Worm (Caenorhabditis elegans) whole organism, L1 larva: Measurements from ENCODE around the gene vmo-1.

ENCODE experiments used
- C04F5.9 ChIP-seq: sonication (generic microtip); optimal IDR thresholded peaks from 2 replicates; lab custom pipeline; 2016; ENCODE audit warnings: missing genetic modification characterization, missing compliant biosample characterization
- C16A3.4 ChIP-seq: fragments of 150-350 bp; optimal IDR thresholded peaks from 2 replicates; lab custom pipeline; 2014; ENCODE audit warnings: missing biosample characterization, missing genetic modification characterization
- C34B4.2 ChIP-seq: sonication (generic microtip); optimal IDR thresholded peaks from 2 replicates; lab custom pipeline; 2017; ENCODE audit warnings: mild to moderate bottlenecking, missing genetic modification characterization, missing compliant biosample characterization
- F16B12.6 ChIP-seq: fragments of 150-350 bp; optimal IDR thresholded peaks from 2 replicates; lab custom pipeline; 2014; ENCODE audit warnings: missing biosample characterization, missing genetic modification characterization
- Y116A8C.19 ChIP-seq: sonication (generic microtip); optimal IDR thresholded peaks from 2 replicates; lab custom pipeline; 2016; ENCODE audit warnings: missing compliant biosample characterization, missing genetic modification characterization, borderline replicate concordance
- aha-1 ChIP-seq: fragments of 150-350 bp; optimal IDR thresholded peaks from 2 replicates; lab custom pipeline; 2014; ENCODE audit warnings: missing biosample characterization, missing genetic modification characterization
- aly-2 ChIP-seq: fragments of 150-350 bp; optimal IDR thresholded peaks from 2 replicates; lab custom pipeline; 2014; ENCODE audit warnings: missing biosample characterization, missing genetic modification characterization
- ama-1 ChIP-seq: fragments of 150-350 bp; optimal IDR thresholded peaks from 2 replicates; lab custom pipeline; 2014
- blmp-1 ChIP-seq: fragments of 150-350 bp; optimal IDR thresholded peaks from 2 replicates; lab custom pipeline; 2014; ENCODE audit warnings: missing biosample characterization, missing genetic modification characterization
- ceh-63 ChIP-seq: fragments of 200-800 bp; sonication (Bioruptor generic); optimal IDR thresholded peaks from 2 replicates; lab custom pipeline; 2018; ENCODE audit warnings: mild to moderate bottlenecking, missing genetic modification characterization, missing compliant biosample characterization
- ceh-8 ChIP-seq: fragments of 200-800 bp; sonication (Bioruptor generic); optimal IDR thresholded peaks from 2 replicates; lab custom pipeline; 2018; ENCODE audit warnings: mild to moderate bottlenecking, missing genetic modification characterization, moderate library complexity, missing compliant biosample characterization
- ceh-88 ChIP-seq: fragments of 200-800 bp; sonication (Bioruptor generic); IDR thresholded peaks from 2 replicates; pipeline ENCODE4 v1.3.6; 2022; ENCODE audit warnings: missing genetic modification characterization, missing compliant biosample characterization
- dpl-1 ChIP-seq, 3 experiments: fragments of 150-350 bp in 2 of 3; sonication (generic microtip) in 1 of 3; optimal IDR thresholded peaks; 2 replicates each; lab custom pipeline; 2014 to 2017; ENCODE audit warnings: missing biosample characterization in 3 of 3, missing genetic modification characterization in 3 of 3, missing genetic modification reagents in 3 of 3
- efl-1 ChIP-seq, 4 experiments: fragments of 150-350 bp; optimal IDR thresholded peaks in 3 of 4; peaks in 1 of 4; 1 replicate in 1 of 4; 2 replicates in 3 of 4; lab custom pipeline; 2014; ENCODE audit warnings: missing biosample characterization in 2 of 4, missing genetic modification characterization in 2 of 4, missing genetic modification reagents in 2 of 4
- egl-27 ChIP-seq, 2 experiments: fragments of 150-350 bp in 1 of 2; sonication (generic microtip); optimal IDR thresholded peaks; 3 replicates each; lab custom pipeline; 2017 to 2018; ENCODE audit warnings: missing biosample characterization in 2 of 2, missing genetic modification characterization in 2 of 2, missing genetic modification reagents in 2 of 2
- elt-2 ChIP-seq: sonication (generic microtip); optimal IDR thresholded peaks from 2 replicates; lab custom pipeline; 2016; ENCODE audit warnings: missing genetic modification characterization, mild to moderate bottlenecking, inconsistent platforms, missing compliant biosample characterization, missing genetic modification reagents
- ets-5 ChIP-seq: fragments of 200-800 bp; sonication (Bioruptor generic); IDR thresholded peaks from 2 replicates; pipeline ENCODE4 v1.3.6; 2022; ENCODE audit warnings: missing genetic modification characterization, missing compliant biosample characterization
- fkh-10 ChIP-seq: sonication (generic microtip); optimal IDR thresholded peaks from 2 replicates; lab custom pipeline; 2017; ENCODE audit warnings: missing biosample characterization, missing genetic modification reagents, missing genetic modification characterization
- fos-1 ChIP-seq: fragments of 150-350 bp; optimal IDR thresholded peaks from 2 replicates; lab custom pipeline; 2014; ENCODE audit warnings: missing biosample characterization, missing genetic modification characterization
- hlh-17 ChIP-seq: fragments of 200-800 bp; sonication (Bioruptor generic); optimal IDR thresholded peaks from 2 replicates; lab custom pipeline; 2018; ENCODE audit warnings: missing genetic modification characterization, mild to moderate bottlenecking, missing compliant biosample characterization, moderate library complexity, borderline replicate concordance
- hpl-2 ChIP-seq: fragments of 150-350 bp; optimal IDR thresholded peaks from 2 replicates; lab custom pipeline; 2014; ENCODE audit warnings: missing biosample characterization, missing genetic modification reagents, missing genetic modification characterization
- lin-13 ChIP-seq: fragments of 150-350 bp; optimal IDR thresholded peaks from 2 replicates; lab custom pipeline; 2014; ENCODE audit warnings: missing biosample characterization, missing genetic modification reagents, missing genetic modification characterization
- lin-14 ChIP-seq: fragments of 200-800 bp; sonication (Bioruptor generic); optimal IDR thresholded peaks from 2 replicates; lab custom pipeline; 2018; ENCODE audit warnings: mild to moderate bottlenecking, missing genetic modification characterization, moderate library complexity, missing compliant biosample characterization
- lin-15B ChIP-seq: fragments of 150-350 bp; sonication (generic microtip); optimal IDR thresholded peaks from 3 replicates; lab custom pipeline; 2014; ENCODE audit warnings: missing biosample characterization, missing genetic modification characterization
- lin-35 ChIP-seq, 2 experiments: fragments of 150-350 bp; optimal IDR thresholded peaks; 2 replicates each; lab custom pipeline; 2014; ENCODE audit warnings: missing biosample characterization in 2 of 2, missing genetic modification characterization in 2 of 2, missing genetic modification reagents in 2 of 2
- lir-3 ChIP-seq: sonication (generic microtip); optimal IDR thresholded peaks from 2 replicates; lab custom pipeline; 2016; ENCODE audit warnings: mild to moderate bottlenecking, missing genetic modification characterization, moderate library complexity, missing compliant biosample characterization; ENCODE audit not compliant: poor library complexity
- mab-9 ChIP-seq: fragments of 200-800 bp; sonication (Bioruptor generic); IDR thresholded peaks from 2 replicates; pipeline ENCODE4 v1.3.6; 2022; ENCODE audit warnings: missing genetic modification reagents, missing genetic modification characterization, missing compliant biosample characterization
- mef-2 ChIP-seq: fragments of 150-350 bp; optimal IDR thresholded peaks from 2 replicates; lab custom pipeline; 2014; ENCODE audit warnings: missing biosample characterization, missing genetic modification characterization
- mep-1 ChIP-seq: fragments of 150-350 bp; optimal IDR thresholded peaks from 2 replicates; lab custom pipeline; 2014; ENCODE audit warnings: missing biosample characterization, missing genetic modification characterization
- nhr-11 ChIP-seq: fragments of 150-350 bp; optimal IDR thresholded peaks from 2 replicates; lab custom pipeline; 2014; ENCODE audit warnings: missing biosample characterization, missing genetic modification characterization
- nhr-12 ChIP-seq: sonication (generic microtip); optimal IDR thresholded peaks from 2 replicates; lab custom pipeline; 2017; ENCODE audit warnings: missing biosample characterization, missing genetic modification characterization
- nhr-19 ChIP-seq: fragments of 200-800 bp; sonication (Bioruptor generic); conservative IDR thresholded peaks from 2 replicates; pipeline ENCODE4 v1.3.6; 2022; ENCODE audit warnings: missing genetic modification characterization, missing compliant biosample characterization
- nhr-20 ChIP-seq: sonication (generic microtip); optimal IDR thresholded peaks from 2 replicates; lab custom pipeline; 2016; ENCODE audit warnings: mild to moderate bottlenecking, missing genetic modification characterization, missing compliant biosample characterization
- nhr-237 ChIP-seq: fragments of 150-350 bp; optimal IDR thresholded peaks from 2 replicates; lab custom pipeline; 2014; ENCODE audit warnings: missing biosample characterization, missing genetic modification characterization
- nhr-47 ChIP-seq: sonication (generic microtip); optimal IDR thresholded peaks from 2 replicates; lab custom pipeline; 2016; ENCODE audit warnings: mild to moderate bottlenecking, missing genetic modification characterization, moderate library complexity, missing compliant biosample characterization
- nhr-71 ChIP-seq: sonication (generic microtip); optimal IDR thresholded peaks from 2 replicates; lab custom pipeline; 2016; ENCODE audit warnings: mild to moderate bottlenecking, missing genetic modification characterization, moderate library complexity, missing compliant biosample characterization
- nhr-76 ChIP-seq: sonication (generic microtip); optimal IDR thresholded peaks from 2 replicates; lab custom pipeline; 2017; ENCODE audit warnings: missing biosample characterization, missing genetic modification characterization
- nhr-77 ChIP-seq: fragments of 150-350 bp; optimal IDR thresholded peaks from 2 replicates; lab custom pipeline; 2014; ENCODE audit warnings: missing biosample characterization, missing genetic modification characterization
- nhr-84 ChIP-seq: sonication (generic microtip); optimal IDR thresholded peaks from 2 replicates; lab custom pipeline; 2017; ENCODE audit warnings: missing biosample characterization, missing genetic modification characterization
- nhr-85 ChIP-seq: sonication (generic microtip); peaks from one replicate; lab custom pipeline; 2016; ENCODE audit warnings: missing genetic modification characterization, inconsistent platforms, missing compliant biosample characterization
- nhr-90 ChIP-seq: sonication (generic microtip); optimal IDR thresholded peaks from 2 replicates; lab custom pipeline; 2016; ENCODE audit warnings: mild to moderate bottlenecking, missing genetic modification characterization, missing compliant biosample characterization; ENCODE audit not compliant: poor library complexity
- pqm-1 ChIP-seq: sonication (generic microtip); optimal IDR thresholded peaks from 3 replicates; lab custom pipeline; 2017; ENCODE audit warnings: missing biosample characterization, missing genetic modification characterization
- skn-1 ChIP-seq: fragments of 150-350 bp; optimal IDR thresholded peaks from 2 replicates; lab custom pipeline; 2014; ENCODE audit warnings: missing biosample characterization, missing genetic modification characterization
- sox-4 ChIP-seq: sonication (generic microtip); optimal IDR thresholded peaks from 2 replicates; lab custom pipeline; 2016; ENCODE audit warnings: missing genetic modification characterization, missing compliant biosample characterization
- tlp-1 ChIP-seq: fragments of 150-350 bp; optimal IDR thresholded peaks from 2 replicates; lab custom pipeline; 2014; ENCODE audit warnings: missing biosample characterization, missing genetic modification characterization
- unc-130 ChIP-seq: fragments of 150-350 bp; optimal IDR thresholded peaks from 2 replicates; lab custom pipeline; 2017; ENCODE audit warnings: missing biosample characterization, missing genetic modification characterization, inconsistent platforms
- unc-30 ChIP-seq: sonication (generic microtip); optimal IDR thresholded peaks from 2 replicates; lab custom pipeline; 2017; ENCODE audit warnings: missing biosample characterization, missing genetic modification characterization
- unc-62 ChIP-seq: fragments of 150-350 bp; optimal IDR thresholded peaks from 2 replicates; lab custom pipeline; 2014; ENCODE audit warnings: missing biosample characterization, missing genetic modification reagents, missing genetic modification characterization
- unc-86 ChIP-seq: sonication (generic microtip); optimal IDR thresholded peaks from 2 replicates; lab custom pipeline; 2016; ENCODE audit warnings: missing genetic modification characterization, missing compliant biosample characterization
- vab-15 ChIP-seq: sonication (generic microtip); optimal IDR thresholded peaks from 2 replicates; lab custom pipeline; 2017; ENCODE audit warnings: missing genotype, mild to moderate bottlenecking, missing genetic modification characterization, missing compliant biosample characterization
- ztf-4 ChIP-seq: fragments of 150-350 bp; optimal IDR thresholded peaks from 2 replicates; lab custom pipeline; 2014; ENCODE audit warnings: missing biosample characterization, missing genetic modification characterization

vmo-1 gene

DNA sequence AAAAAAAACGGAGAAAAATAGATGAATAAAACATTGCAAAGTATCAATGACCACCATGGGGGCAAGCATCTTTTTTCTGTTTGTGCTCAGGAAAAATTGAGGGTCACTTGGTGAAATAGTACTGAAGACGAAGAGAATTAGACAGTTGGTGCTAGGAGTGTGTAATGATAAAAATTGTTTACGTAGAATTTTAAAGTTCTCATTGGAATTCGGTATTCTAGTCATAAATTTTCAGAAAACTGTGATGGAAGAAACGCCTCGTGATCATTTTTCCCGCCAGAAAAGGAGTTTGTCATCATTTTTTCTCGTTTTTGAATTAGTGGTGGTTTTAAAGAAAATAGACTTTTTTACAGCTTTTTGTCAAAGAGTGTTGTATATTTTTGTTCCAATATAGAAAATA, 8.3 kb downstream of the vmo-1 start:
- no peak for TF ChIP-seq C34B4.2 (tag; lab: Kevin White, UChicago)
- no peak for TF ChIP-seq fos-1 (tag; lab: Kevin White, UChicago)
- no peak for TF ChIP-seq C16A3.4
- peak; percentile 53 for TF ChIP-seq elt-2 (tag; lab: Kevin White, UChicago)
- no peak for TF ChIP-seq ama-1
- TF ChIP-seq nhr-76 (tag; lab: Kevin White, UChicago): no peak
- TF ChIP-seq hpl-2 (GFP tag; lab: Kevin White, UChicago): no peak
- no peak for TF ChIP-seq ztf-4
- no peak for TF ChIP-seq efl-1 (optimal IDR thresholded peaks at IDR 0.05; lab: Kevin White, UChicago)
- TF ChIP-seq efl-1 (GFP tag; optimal IDR thresholded peaks at IDR 0.05 in 1 of 2; lab: Kevin White, UChicago): no peak
- no peak for TF ChIP-seq mep-1
- no peak for TF ChIP-seq lin-14 (GFP tag; lab: Kevin White, UChicago)
- TF ChIP-seq nhr-11 (tag; lab: Kevin White, UChicago): no peak
- peak; percentile 22 for TF ChIP-seq skn-1
- no peak for TF ChIP-seq unc-130
- TF ChIP-seq fkh-10: no peak
- TF ChIP-seq ceh-88 (GFP tag; lab: Robert Waterston, UW): no peak
- TF ChIP-seq C04F5.9 (tag; lab: Kevin White, UChicago): no peak
- TF ChIP-seq nhr-12: no peak
- no peak for TF ChIP-seq nhr-237 (tag; lab: Kevin White, UChicago)
- no peak for TF ChIP-seq nhr-77 (tag; lab: Kevin White, UChicago)
- no peak for TF ChIP-seq nhr-90 (tag; lab: Kevin White, UChicago)
- peak; percentile 6 for TF ChIP-seq nhr-20 (tag; lab: Kevin White, UChicago)
- no peak for TF ChIP-seq sox-4
- TF ChIP-seq nhr-71 (tag; lab: Kevin White, UChicago): peak; percentile 27
- peak in 1 of 2 experiments; percentile 28 for TF ChIP-seq lin-35 (GFP tag; optimal IDR thresholded peaks at IDR 0.05; lab: Kevin White, UChicago)
- TF ChIP-seq lir-3: no peak
- TF ChIP-seq mab-9 (GFP tag; lab: Robert Waterston, UW): no peak
- no peak for TF ChIP-seq dpl-1 (GFP tag; optimal IDR thresholded peaks at IDR 0.05; lab: Kevin White, UChicago)
- TF ChIP-seq unc-86: peak; percentile 19
- no peak for TF ChIP-seq nhr-84 (tag; lab: Kevin White, UChicago)
- TF ChIP-seq unc-30 (tag; lab: Kevin White, UChicago): no peak
- TF ChIP-seq vab-15 (tag; lab: Kevin White, UChicago): no peak

ce11 chrV:20544092-20544491, 8.8 kb downstream of the vmo-1 start, which contains the start of gene slc-36.3:
Gene slc-36.3 (minus strand): TSS chrV:20544192.
- no peak for TF ChIP-seq unc-86
- no peak for TF ChIP-seq hlh-17 (GFP tag; lab: Kevin White, UChicago)
- TF ChIP-seq nhr-85 (tag; lab: Kevin White, UChicago): no peak
- TF ChIP-seq elt-2 (tag; lab: Kevin White, UChicago): no peak
- TF ChIP-seq F16B12.6 (tag; lab: Kevin White, UChicago): no peak
- no peak for TF ChIP-seq mef-2 (tag; lab: Kevin White, UChicago)
- no peak for TF ChIP-seq blmp-1 (tag; lab: Kevin White, UChicago)
- TF ChIP-seq efl-1 (optimal IDR thresholded peaks at IDR 0.05; lab: Kevin White, UChicago): no peak
- no peak for TF ChIP-seq efl-1 (GFP tag; optimal IDR thresholded peaks at IDR 0.05 in 1 of 2; lab: Kevin White, UChicago)
- no peak for TF ChIP-seq skn-1
- no peak for TF ChIP-seq unc-30 (tag; lab: Kevin White, UChicago)
- TF ChIP-seq pqm-1 (tag; lab: Kevin White, UChicago): no peak
- no peak for TF ChIP-seq nhr-47 (tag; lab: Kevin White, UChicago)
- no peak for TF ChIP-seq C34B4.2 (tag; lab: Kevin White, UChicago)
- TF ChIP-seq nhr-77 (tag; lab: Kevin White, UChicago): no peak
- TF ChIP-seq nhr-84 (tag; lab: Kevin White, UChicago): no peak
- no peak for TF ChIP-seq tlp-1 (tag; lab: Kevin White, UChicago)

DNA sequence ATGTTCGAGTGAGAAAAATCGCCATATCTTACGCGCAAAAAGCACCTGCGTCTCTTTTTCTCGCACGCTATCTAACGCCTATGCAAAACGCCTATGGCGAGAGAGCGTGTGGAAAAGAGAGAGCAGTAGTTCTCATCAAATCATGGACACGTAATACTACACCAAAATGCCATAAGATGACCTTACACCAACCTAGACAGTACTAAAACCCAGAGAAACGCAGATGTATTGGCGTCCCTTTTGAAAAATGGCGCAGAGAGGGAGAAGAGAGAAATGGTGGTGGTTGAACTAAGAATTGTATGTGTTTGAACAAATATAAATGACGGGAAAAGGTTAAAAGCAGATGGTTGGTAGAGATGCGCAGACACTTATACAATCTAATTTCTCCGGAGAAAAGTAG, 13.8 kb downstream of the vmo-1 start, which contains the start of gene Y38H6C.16:
Y38H6C.16 (minus strand) TSS at position 293 of the 400 bp plus-strand sequence.
- TF ChIP-seq C04F5.9 (tag; lab: Kevin White, UChicago) (no peak), ceh-8 (GFP tag; lab: Kevin White, UChicago) (no peak), ceh-63 (no peak), lin-15B (tag; lab: Kevin White, UChicago) (no peak), aly-2 (tag; lab: Kevin White, UChicago) (no peak), egl-27 (tag; optimal IDR thresholded peaks at IDR 0.05; lab: Kevin White, UChicago) (no peak), fos-1 (tag; lab: Kevin White, UChicago) (no peak), unc-62 (GFP tag; lab: Kevin White, UChicago) (no peak), dpl-1 (GFP tag; optimal IDR thresholded peaks at IDR 0.05; lab: Kevin White, UChicago) (peak in 1 of 3 experiments; percentile 25), nhr-19 (GFP tag; lab: Robert Waterston, UW) (no peak), ets-5 (no peak), aha-1 (tag; lab: Kevin White, UChicago) (no peak), nhr-12 (no peak), lin-13 (no peak), F16B12.6 (tag; lab: Kevin White, UChicago) (peak; percentile 16), Y116A8C.19 (tag; lab: Kevin White, UChicago) (no peak)
